Worm (Caenorhabditis elegans): ENCODE data around the gene K07F5.12.

DNA sequence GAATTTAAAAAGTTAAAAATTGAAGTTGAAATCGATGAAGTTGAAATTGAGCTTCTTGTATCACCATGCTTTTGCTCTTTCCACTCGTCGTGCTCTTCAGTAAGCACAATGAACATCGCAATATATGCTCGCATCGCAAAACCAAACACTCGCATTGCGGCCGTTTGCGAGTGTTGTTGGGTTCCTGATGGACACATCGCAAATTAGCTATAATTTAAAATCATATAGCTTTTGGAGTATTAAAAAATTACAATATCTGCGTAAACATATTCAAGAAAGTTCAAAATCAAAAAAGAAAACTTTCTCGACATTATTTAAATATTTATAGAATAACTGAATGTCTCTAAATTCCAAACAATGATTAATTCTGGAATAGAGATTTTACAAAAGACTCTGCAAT, 13.7 kb upstream of the K07F5.12 start, which contains the start of gene K07F5.17:
- TF ChIP-seq nhr-28 (tag; optimal IDR thresholded peaks at IDR 0.05): no peak
- TF ChIP-seq unc-39 (tag; optimal IDR thresholded peaks at IDR 0.05): no peak
- TF ChIP-seq nhr-11 (tag; optimal IDR thresholded peaks at IDR 0.05): no peak
- no peak for TF ChIP-seq nhr-10 (tag; optimal IDR thresholded peaks at IDR 0.05)
- TF ChIP-seq mdl-1 (tag; optimal IDR thresholded peaks at IDR 0.05): no peak
- no peak for TF ChIP-seq dpl-1 (GFP tag; optimal IDR thresholded peaks at IDR 0.05)
- no peak for TF ChIP-seq zip-11 (GFP tag; IDR thresholded peaks at IDR 0.05)
- TF ChIP-seq rbr-2 (tag; optimal IDR thresholded peaks at IDR 0.05): no peak
- no peak for TF ChIP-seq lin-38 (GFP tag; IDR thresholded peaks at IDR 0.05)
- no peak for TF ChIP-seq arid-1 (GFP tag; conservative IDR thresholded peaks at IDR 0.05)
- no peak for TF ChIP-seq skn-1 (tag; optimal IDR thresholded peaks at IDR 0.05)
